Worm (Caenorhabditis elegans): ENCODE data around the gene K07H8.11.

DNA sequence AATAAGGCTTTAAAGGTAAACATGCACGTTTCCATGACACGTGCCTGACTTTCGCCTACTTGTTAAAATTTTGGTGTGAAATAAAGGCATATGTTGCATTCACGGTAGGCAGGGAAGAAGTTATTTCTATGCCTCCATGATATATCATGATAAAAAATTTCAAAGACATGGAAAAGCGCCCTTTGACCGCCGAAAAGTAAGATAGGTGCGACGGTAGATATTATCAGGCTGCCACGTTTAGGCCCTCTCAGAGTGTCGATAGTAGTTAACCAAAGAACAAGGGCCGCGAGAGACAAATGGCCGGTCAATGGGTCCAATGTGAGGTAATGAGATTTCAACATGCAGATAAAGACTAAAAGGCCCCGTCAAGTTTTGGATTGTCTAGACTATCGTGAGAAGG, 32.0 kb downstream of the K07H8.11 start:
- TF ChIP-seq W03F9.2 (tag; optimal IDR thresholded peaks at IDR 0.05) (no peak), him-1 (tag; optimal IDR thresholded peaks at IDR 0.05) (no peak), dao-5 (tag; optimal IDR thresholded peaks at IDR 0.05) (no peak)

Measured in whole organism, L4/young adult.